Fruit fly (Drosophila melanogaster) Kc167 (cell line): Measurements from ENCODE around the gene CG31637.

Experiments used
- h ChIP-seq: fragments of >200 bp; optimal IDR thresholded peaks from 3 replicates; lab custom pipeline; 2018; ENCODE audit warnings: missing external identifiers
- ttk ChIP-seq: sonication (Bioruptor generic); optimal IDR thresholded peaks from 2 replicates; lab custom pipeline; 2017; ENCODE audit warnings: missing external identifiers

DNA sequence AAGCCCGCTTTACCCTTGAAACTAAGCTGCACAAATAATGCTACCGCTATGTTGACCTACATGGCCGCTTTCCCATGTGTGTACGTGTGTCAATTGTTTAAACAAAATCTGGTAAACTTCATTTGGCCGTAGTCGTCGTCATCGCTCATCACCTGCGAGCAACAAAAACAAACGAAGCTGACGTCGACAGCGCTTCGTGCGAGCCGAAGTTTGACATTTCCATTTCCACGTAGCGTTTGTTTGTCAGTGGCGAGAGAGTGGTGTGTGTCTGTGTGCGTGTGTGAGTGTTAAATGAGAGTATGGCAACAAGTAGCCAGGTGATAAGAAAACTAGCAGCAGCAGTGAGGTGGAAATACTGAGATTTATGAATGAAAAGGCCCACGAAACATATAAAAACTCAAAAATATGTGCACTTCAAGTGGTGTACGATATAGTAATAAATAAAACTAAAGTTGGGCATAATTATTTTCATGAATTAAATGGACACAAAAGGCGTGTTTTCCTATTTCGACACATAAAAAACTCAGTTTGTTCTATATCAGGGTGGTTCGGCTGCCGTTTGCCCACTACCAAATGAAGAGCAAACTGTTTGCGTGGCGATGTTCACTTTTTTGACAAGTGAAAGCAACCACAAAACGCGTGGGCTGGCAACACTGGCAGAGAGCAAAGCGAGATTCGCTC, 19.1 kb upstream of the CG31637 start:
- TF ChIP-seq h (lab: Kevin White, UChicago) (no peak), ttk (lab: Kevin White, UChicago) (no peak)
